Worm (Caenorhabditis elegans): Measurements from ENCODE around the gene sri-38.
A peak's percentile ranks its signal among the peaks of the same experiment; 100 is the strongest.
"Not testable (repeated sequence)": the region's sequence is repeated elsewhere in the genome, so short reads cannot be mapped to it uniquely, and the experiment has no call there.

The sri-38 gene

ce11 chrII:2586861-2587554 is 23.7 kb upstream of the sri-38 start, which contains the start of the genes F33H12.7 and sri-39:
TSS of gene F33H12.7 (minus strand) at chrII:2586911.
TSS of gene sri-39 (plus strand) at chrII:2587504.
- TF ChIP-seq lin-39 (tag; optimal IDR thresholded peaks at IDR 0.05) = no peak
- no peak for TF ChIP-seq nhr-11 (tag; optimal IDR thresholded peaks at IDR 0.05)
- no peak for TF ChIP-seq egl-5 (tag; optimal IDR thresholded peaks at IDR 0.05)
- TF ChIP-seq R02D3.7 (tag; optimal IDR thresholded peaks at IDR 0.05) = no peak
- no peak for TF ChIP-seq ceh-9 (tag; optimal IDR thresholded peaks at IDR 0.05)
- TF ChIP-seq ZK546.5 (tag; optimal IDR thresholded peaks at IDR 0.05) = no peak
- TF ChIP-seq nhr-76 (tag; optimal IDR thresholded peaks at IDR 0.05) = no peak
- peak; percentile 91 for TF ChIP-seq pqm-1 (tag; optimal IDR thresholded peaks at IDR 0.05)
- TF ChIP-seq nhr-43 (tag; optimal IDR thresholded peaks at IDR 0.05; ENCODE audit: poor library complexity, severe bottlenecking) = no peak
- TF ChIP-seq elt-3 (tag; optimal IDR thresholded peaks at IDR 0.05) = no peak
- TF ChIP-seq nhr-23 (tag; optimal IDR thresholded peaks at IDR 0.05) = no peak
- no peak for TF ChIP-seq nfya-1 (tag; optimal IDR thresholded peaks at IDR 0.05; ENCODE audit: insufficient read depth)
- TF ChIP-seq eor-1 (tag; optimal IDR thresholded peaks at IDR 0.05) = no peak
- TF ChIP-seq fkh-2 (tag; optimal IDR thresholded peaks at IDR 0.05) = no peak
- no peak for TF ChIP-seq tbx-2 (tag; optimal IDR thresholded peaks at IDR 0.05)
- peak; percentile 96 for TF ChIP-seq elt-2 (tag; optimal IDR thresholded peaks at IDR 0.05)
- TF ChIP-seq fos-1 (tag; optimal IDR thresholded peaks at IDR 0.05) = peak; percentile 44
- no peak for TF ChIP-seq ceh-82 (tag; optimal IDR thresholded peaks at IDR 0.05)
- no peak for TF ChIP-seq pha-4 (tag; optimal IDR thresholded peaks at IDR 0.05)
- no peak for TF ChIP-seq ceh-16 (tag; optimal IDR thresholded peaks at IDR 0.05)
- TF ChIP-seq elt-1 (tag; optimal IDR thresholded peaks at IDR 0.05) = no peak
- no peak for TF ChIP-seq lsy-12 (tag; optimal IDR thresholded peaks at IDR 0.05)
- TF ChIP-seq fkh-10 (GFP tag; optimal IDR thresholded peaks at IDR 0.05) = no peak
- TF ChIP-seq unc-62 (GFP tag; optimal IDR thresholded peaks at IDR 0.05) = no peak
- no peak for TF ChIP-seq ztf-11 (tag; optimal IDR thresholded peaks at IDR 0.05)

ce11 chrII:2600176-2600575 is 10.5 kb upstream of the sri-38 start, which contains the start of gene F33H12.1:
TSS of gene F33H12.1 (plus strand) at chrII:2600476.
- TF ChIP-seq nhr-237, daf-12, nhr-28 (tag; optimal IDR thresholded peaks at IDR 0.05): not testable (repeated sequence)

- TF ChIP-seq unc-62 (GFP tag; optimal IDR thresholded peaks at IDR 0.05) (no peak), nhr-237 (tag; optimal IDR thresholded peaks at IDR 0.05) (no peak), elt-3 (tag; optimal IDR thresholded peaks at IDR 0.05) (no peak), unc-39 (tag; optimal IDR thresholded peaks at IDR 0.05) (no peak)
Measured at ce11 chrII:2600931-2601330, 9.7 kb upstream of the sri-38 start.

- TF ChIP-seq ztf-4 (tag; optimal IDR thresholded peaks at IDR 0.05) (no peak), R02D3.7 (tag; optimal IDR thresholded peaks at IDR 0.05) (no peak), fkh-10 (GFP tag; optimal IDR thresholded peaks at IDR 0.05) (no peak), ceh-82 (tag; optimal IDR thresholded peaks at IDR 0.05) (no peak), sea-2 (GFP tag; optimal IDR thresholded peaks at IDR 0.05) (no peak)
Measured at ce11 chrII:2605319-2605718, 5.3 kb upstream of the sri-38 start, which contains the start of gene sri-77. TSS of gene sri-77 (minus strand) at chrII:2605419.

- TF ChIP-seq elt-2 (tag; optimal IDR thresholded peaks at IDR 0.05) (no peak), mdl-1 (tag; optimal IDR thresholded peaks at IDR 0.05) (no peak), lsy-12 (tag; optimal IDR thresholded peaks at IDR 0.05) (no peak)
Measured at ce11 chrII:2611009-2611408, 347 bp downstream of the sri-38 start.

- TF ChIP-seq nfya-1 (tag; optimal IDR thresholded peaks at IDR 0.05; ENCODE audit: insufficient read depth); mml-1 (tag; optimal IDR thresholded peaks at IDR 0.05); fkh-10 (GFP tag; optimal IDR thresholded peaks at IDR 0.05): not testable (repeated sequence)
Measured at ce11 chrII:2612278-2612677, 1.6 kb downstream of the sri-38 start, which contains the start of gene D2062.13. TSS of gene D2062.13 (plus strand) at chrII:2612578.

Measured in whole organism, L3 larva.